Worm (Caenorhabditis elegans): ENCODE data around the gene abts-3.
A peak's percentile ranks its signal among the peaks of the same experiment; 100 is the strongest.

abts-3 gene

DNA sequence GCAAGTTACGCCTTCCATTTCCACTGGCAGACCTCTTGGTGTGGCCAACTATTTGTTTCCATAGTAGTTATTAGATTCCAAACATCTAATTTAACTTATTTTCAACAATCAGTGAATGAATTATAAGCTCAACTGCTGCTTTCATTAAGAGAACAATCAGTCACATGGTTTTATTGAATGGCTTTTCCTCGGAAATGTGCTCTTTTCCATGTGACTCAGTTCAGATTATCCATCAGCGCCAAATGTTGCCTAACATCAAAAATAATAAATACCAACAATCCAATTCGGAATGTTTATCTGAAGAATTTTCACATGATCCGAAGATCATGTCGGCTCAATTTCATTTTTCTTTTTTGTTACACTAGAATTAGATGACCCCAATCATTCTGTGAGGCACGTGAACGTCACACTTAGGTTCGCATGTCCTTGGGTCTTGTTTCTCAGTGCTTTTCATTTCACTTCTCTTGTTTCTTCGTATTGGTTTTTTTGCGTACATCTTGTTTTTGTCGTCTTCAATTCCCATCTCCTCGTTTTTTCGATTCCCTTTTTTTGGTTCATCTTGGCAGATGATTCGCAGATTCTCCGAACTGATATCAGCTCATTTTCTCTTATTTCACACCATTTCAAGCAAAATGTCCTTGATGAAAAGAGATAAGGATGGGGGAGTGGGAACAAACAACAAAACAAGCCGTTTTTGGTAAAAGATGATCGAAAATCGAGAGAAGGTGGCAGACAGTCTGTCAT is 43.6 kb downstream of the abts-3 start:
- TF ChIP-seq elt-2 (tag; optimal IDR thresholded peaks at IDR 0.05) (no peak), K02D7.2 (tag; optimal IDR thresholded peaks at IDR 0.05) (no peak), zip-5 (tag; optimal IDR thresholded peaks at IDR 0.05) (no peak), ceh-31 (tag; optimal IDR thresholded peaks at IDR 0.05) (no peak), nhr-232 (tag; optimal IDR thresholded peaks at IDR 0.05) (no peak), fkh-6 (tag; optimal IDR thresholded peaks at IDR 0.05) (no peak), pax-1 (tag; optimal IDR thresholded peaks at IDR 0.05) (no peak), ceh-2 (tag; optimal IDR thresholded peaks at IDR 0.05) (no peak), ceh-9 (tag; optimal IDR thresholded peaks at IDR 0.05) (no peak), hlh-13 (GFP tag; optimal IDR thresholded peaks at IDR 0.05) (no peak), ref-2 (tag; optimal IDR thresholded peaks at IDR 0.05) (no peak), pha-2 (tag; optimal IDR thresholded peaks at IDR 0.05) (no peak), T23F11.4 (GFP tag; optimal IDR thresholded peaks at IDR 0.05) (no peak), ttx-3 (tag; optimal IDR thresholded peaks at IDR 0.05) (no peak), ceh-34 (tag; optimal IDR thresholded peaks at IDR 0.05) (no peak), gmeb-2 (tag; optimal IDR thresholded peaks at IDR 0.05) (no peak), ztf-16 (tag; optimal IDR thresholded peaks at IDR 0.05) (no peak), pha-4 (tag; optimal IDR thresholded peaks at IDR 0.05) (no peak), hlh-15 (tag; optimal IDR thresholded peaks at IDR 0.05) (no peak), odd-2 (tag; optimal IDR thresholded peaks at IDR 0.05) (no peak)

DNA sequence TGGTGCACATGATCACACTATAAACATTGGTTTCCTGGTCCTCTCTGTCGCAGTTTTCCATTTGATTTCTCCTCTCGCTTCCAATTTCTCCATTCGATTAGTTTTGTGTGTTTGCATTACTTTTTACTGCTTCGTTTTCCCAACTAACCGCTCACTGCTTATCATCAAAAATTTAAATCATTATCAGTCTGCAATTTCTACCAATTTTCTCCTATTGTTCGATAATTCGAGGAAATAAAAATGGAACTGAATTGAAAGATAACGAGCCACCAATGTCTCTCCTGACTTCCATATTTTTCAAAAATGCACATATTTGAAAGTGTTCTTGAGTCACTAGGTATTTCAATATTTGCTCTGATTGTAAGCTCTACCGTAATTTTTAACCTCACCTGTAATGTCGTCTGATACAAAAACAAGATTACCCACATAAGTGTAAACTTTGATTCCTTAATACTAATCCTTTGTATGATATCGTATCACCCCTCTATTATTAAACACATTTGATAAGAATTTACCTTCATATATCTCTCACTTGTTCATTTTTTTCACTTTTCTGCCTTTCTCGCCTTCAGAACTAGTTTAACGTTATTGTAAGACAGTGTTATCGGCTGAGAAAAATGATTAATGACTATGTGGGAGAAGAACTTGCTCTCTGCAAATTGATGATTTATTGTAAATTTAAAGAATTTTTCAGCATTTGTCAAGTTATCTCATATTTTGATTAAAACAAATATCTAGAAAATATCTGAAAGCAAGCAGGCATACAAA is 45.5 kb downstream of the abts-3 start:
- TF ChIP-seq ceh-2 (tag; optimal IDR thresholded peaks at IDR 0.05) (no peak), elt-2 (tag; optimal IDR thresholded peaks at IDR 0.05) (peak; percentile 6)

DNA sequence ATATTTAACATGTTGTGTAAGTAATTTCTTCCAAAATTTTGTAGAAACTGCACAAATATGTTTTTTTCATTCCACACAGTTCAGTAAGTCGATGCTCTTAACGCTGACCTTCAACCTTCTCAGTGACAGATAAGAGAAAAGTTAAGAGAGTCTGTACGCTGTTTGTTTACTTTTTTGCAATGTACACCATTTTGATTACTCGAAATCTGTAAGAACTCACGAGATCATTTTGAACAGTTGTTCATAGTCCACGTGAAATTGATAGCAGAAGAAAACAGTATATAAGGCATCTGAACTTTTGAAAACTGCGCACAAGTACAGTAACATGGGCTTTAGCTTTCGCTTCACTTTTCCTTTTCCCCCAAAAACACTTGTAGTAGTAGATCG is 46.0 kb downstream of the abts-3 start:
- no peak for TF ChIP-seq tbx-2 (tag; optimal IDR thresholded peaks at IDR 0.05)
- TF ChIP-seq nfya-1 (tag; optimal IDR thresholded peaks at IDR 0.05): no peak
- no peak for TF ChIP-seq ztf-16 (tag; optimal IDR thresholded peaks at IDR 0.05)
- no peak for TF ChIP-seq nhr-11 (tag; optimal IDR thresholded peaks at IDR 0.05)
- no peak for TF ChIP-seq npax-4 (tag; optimal IDR thresholded peaks at IDR 0.05)
- no peak for TF ChIP-seq K02D7.2 (tag; optimal IDR thresholded peaks at IDR 0.05)
- no peak for TF ChIP-seq ama-1 (optimal IDR thresholded peaks at IDR 0.05)
- TF ChIP-seq odd-2 (tag; optimal IDR thresholded peaks at IDR 0.05): no peak
- TF ChIP-seq fax-1 (tag; optimal IDR thresholded peaks at IDR 0.05): no peak
- TF ChIP-seq pha-4 (tag; optimal IDR thresholded peaks at IDR 0.05): no peak
- TF ChIP-seq elt-4 (tag; optimal IDR thresholded peaks at IDR 0.05): no peak
- no peak for TF ChIP-seq ceh-31 (tag; optimal IDR thresholded peaks at IDR 0.05)
- no peak for TF ChIP-seq lim-6 (tag; optimal IDR thresholded peaks at IDR 0.05)
- TF ChIP-seq ceh-14 (tag; optimal IDR thresholded peaks at IDR 0.05): no peak
- no peak for TF ChIP-seq pqm-1 (tag; optimal IDR thresholded peaks at IDR 0.05)
- TF ChIP-seq syd-9 (tag; optimal IDR thresholded peaks at IDR 0.05): no peak
- TF ChIP-seq ceh-9 (tag; optimal IDR thresholded peaks at IDR 0.05): no peak
- no peak for TF ChIP-seq tbx-7 (tag; optimal IDR thresholded peaks at IDR 0.05)

DNA sequence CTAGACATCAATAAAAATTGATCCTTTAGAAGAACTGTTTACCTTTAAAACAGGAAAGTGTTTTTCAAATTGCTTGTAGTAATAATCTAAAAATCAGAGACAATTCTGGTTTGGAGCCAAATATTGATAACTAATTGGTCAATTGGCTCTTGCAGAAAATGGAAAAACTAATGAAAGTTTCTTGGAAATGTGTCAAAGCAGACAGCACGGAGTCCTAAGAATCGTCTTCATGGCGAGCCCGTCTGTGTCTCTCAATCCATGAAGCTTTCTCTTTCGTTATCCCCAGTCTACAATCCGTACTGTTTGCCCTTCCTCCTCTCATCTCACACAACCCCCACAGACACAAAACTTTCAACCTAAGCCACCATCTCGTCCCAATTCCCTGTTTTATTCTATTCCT is 46.8 kb downstream of the abts-3 start, which contains the start of gene F40H3.1:
Gene F40H3.1 (plus strand): TSS at position 301 of the 400 bp plus-strand sequence.
- TF ChIP-seq nhr-232 (tag; optimal IDR thresholded peaks at IDR 0.05): no peak
- no peak for TF ChIP-seq pha-4 (tag; optimal IDR thresholded peaks at IDR 0.05)
- TF ChIP-seq tbx-7 (tag; optimal IDR thresholded peaks at IDR 0.05): no peak
- no peak for TF ChIP-seq pha-2 (tag; optimal IDR thresholded peaks at IDR 0.05)
- no peak for TF ChIP-seq nfya-1 (tag; optimal IDR thresholded peaks at IDR 0.05)
- TF ChIP-seq nhr-11 (tag; optimal IDR thresholded peaks at IDR 0.05): no peak
- no peak for TF ChIP-seq fax-1 (tag; optimal IDR thresholded peaks at IDR 0.05)
- TF ChIP-seq ceh-14 (tag; optimal IDR thresholded peaks at IDR 0.05): no peak
- no peak for TF ChIP-seq syd-9 (tag; optimal IDR thresholded peaks at IDR 0.05)
- TF ChIP-seq unc-86 (tag; optimal IDR thresholded peaks at IDR 0.05): no peak
- no peak for TF ChIP-seq pqm-1 (tag; optimal IDR thresholded peaks at IDR 0.05)
- no peak for TF ChIP-seq tbx-2 (tag; optimal IDR thresholded peaks at IDR 0.05)
- no peak for TF ChIP-seq ceh-30 (tag; optimal IDR thresholded peaks at IDR 0.05)
- no peak for TF ChIP-seq ceh-24 (tag; optimal IDR thresholded peaks at IDR 0.05)

All from whole organism, late embryonic.